Worm (Caenorhabditis elegans) whole organism, mixed stage, embryonic: ENCODE results near the gene lbp-7.

Source experiments
- blmp-1 ChIP-seq: fragments of 150-350 bp; optimal IDR thresholded peaks from 2 replicates; lab custom pipeline; 2014; ENCODE audit warnings: missing biosample characterization, missing genetic modification characterization
- mab-5 ChIP-seq: fragments of 150-350 bp; optimal IDR thresholded peaks from 2 replicates; lab custom pipeline; 2014; ENCODE audit warnings: missing biosample characterization, missing genetic modification characterization
- nhr-12 ChIP-seq: fragments of 150-350 bp; optimal IDR thresholded peaks from 2 replicates; lab custom pipeline; 2014; ENCODE audit warnings: missing biosample characterization, missing genetic modification characterization
- nhr-28 ChIP-seq: fragments of 150-350 bp; optimal IDR thresholded peaks from 2 replicates; lab custom pipeline; 2014; ENCODE audit warnings: missing biosample characterization, missing genetic modification characterization
- nhr-76 ChIP-seq: sonication (generic microtip); optimal IDR thresholded peaks from 2 replicates; lab custom pipeline; 2017; ENCODE audit warnings: missing biosample characterization, missing genetic modification characterization
- pha-4 ChIP-seq: fragments of 150-350 bp; optimal IDR thresholded peaks from 2 replicates; lab custom pipeline; 2018; ENCODE audit warnings: missing biosample characterization, missing genetic modification reagents, missing genetic modification characterization
- sptf-1 ChIP-seq: sonication (generic microtip); optimal IDR thresholded peaks from 2 replicates; lab custom pipeline; 2017; ENCODE audit warnings: mild to moderate bottlenecking, missing genetic modification characterization, moderate library complexity, missing compliant biosample characterization
- unc-62 ChIP-seq: fragments of 150-350 bp; optimal IDR thresholded peaks from 2 replicates; lab custom pipeline; 2014; ENCODE audit warnings: missing biosample characterization, missing genetic modification reagents, missing genetic modification characterization

ce11 chrV:13873323-13873722 is 6.0 kb upstream of the lbp-7 start:
- TF ChIP-seq nhr-12 (tag; lab: Kevin White, UChicago) (no peak), unc-62 (GFP tag; lab: Kevin White, UChicago) (no peak), sptf-1 (tag; lab: Kevin White, UChicago) (no peak), mab-5 (tag; lab: Kevin White, UChicago) (no peak), nhr-28 (tag; lab: Kevin White, UChicago) (no peak), pha-4 (tag; lab: Kevin White, UChicago) (no peak), blmp-1 (tag; lab: Kevin White, UChicago) (no peak), nhr-76 (tag; lab: Kevin White, UChicago) (no peak)
